Worm (Caenorhabditis elegans) whole organism, midembryonic: Measurements from ENCODE around the gene F59B2.14.

Experiments used
- T22C8.4 ChIP-seq: fragments of 200-800 bp; sonication (Bioruptor generic); IDR thresholded peaks from 2 replicates; pipeline ENCODE4 v1.3.6; 2022; ENCODE audit warnings: missing genetic modification characterization, missing compliant biosample characterization
- cog-1 ChIP-seq: sonication (generic microtip); optimal IDR thresholded peaks from 2 replicates; lab custom pipeline; 2016; ENCODE audit warnings: missing genetic modification characterization, missing compliant biosample characterization
- flt-1 ChIP-seq: fragments of 200-800 bp; sonication (Bioruptor generic); IDR thresholded peaks from 2 replicates; pipeline ENCODE4 v1.3.6; 2022; ENCODE audit warnings: missing genetic modification characterization, missing compliant biosample characterization
- klf-2 ChIP-seq: fragments of 200-800 bp; sonication (Bioruptor generic); conservative IDR thresholded peaks from 2 replicates; pipeline ENCODE4 v1.3.6; 2022; ENCODE audit warnings: missing genetic modification reagents, missing genetic modification characterization, missing compliant biosample characterization
- ztf-23 ChIP-seq: fragments of 200-800 bp; sonication (Bioruptor generic); IDR thresholded peaks from 2 replicates; pipeline ENCODE4 v1.3.6; 2022; ENCODE audit warnings: missing genetic modification reagents, missing genetic modification characterization, missing compliant biosample characterization

DNA sequence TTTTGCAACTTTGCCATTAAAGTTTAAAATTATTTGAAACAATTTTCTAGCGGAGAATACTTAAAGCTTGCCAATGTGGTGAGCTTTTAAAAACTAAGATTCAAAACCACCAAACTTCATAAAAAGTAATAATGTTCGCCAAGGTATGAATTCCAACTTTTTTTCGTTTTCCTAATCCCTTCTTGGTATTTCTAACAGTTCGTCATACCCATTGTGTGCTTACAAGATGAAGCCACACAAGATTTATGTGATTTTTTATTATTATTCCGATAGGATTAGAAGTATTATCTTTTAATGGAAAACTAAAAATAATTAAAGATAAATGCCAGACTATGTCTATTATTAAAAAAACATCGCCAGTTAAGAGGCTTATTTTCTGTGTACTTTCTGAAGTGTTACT lies 34.4 kb downstream of the F59B2.14 start:
- TF ChIP-seq klf-2 (GFP tag; lab: Robert Waterston, UW): no peak
- TF ChIP-seq ztf-23 (GFP tag; lab: Robert Waterston, UW): no peak
- TF ChIP-seq flt-1 (GFP tag; lab: Robert Waterston, UW): no peak
- no peak for TF ChIP-seq cog-1 (tag; lab: Kevin White, UChicago)
- TF ChIP-seq T22C8.4 (GFP tag; lab: Robert Waterston, UW): no peak
